Fruit fly (Drosophila melanogaster): ENCODE results near the gene CG6462.

Gene CG6462

DNA sequence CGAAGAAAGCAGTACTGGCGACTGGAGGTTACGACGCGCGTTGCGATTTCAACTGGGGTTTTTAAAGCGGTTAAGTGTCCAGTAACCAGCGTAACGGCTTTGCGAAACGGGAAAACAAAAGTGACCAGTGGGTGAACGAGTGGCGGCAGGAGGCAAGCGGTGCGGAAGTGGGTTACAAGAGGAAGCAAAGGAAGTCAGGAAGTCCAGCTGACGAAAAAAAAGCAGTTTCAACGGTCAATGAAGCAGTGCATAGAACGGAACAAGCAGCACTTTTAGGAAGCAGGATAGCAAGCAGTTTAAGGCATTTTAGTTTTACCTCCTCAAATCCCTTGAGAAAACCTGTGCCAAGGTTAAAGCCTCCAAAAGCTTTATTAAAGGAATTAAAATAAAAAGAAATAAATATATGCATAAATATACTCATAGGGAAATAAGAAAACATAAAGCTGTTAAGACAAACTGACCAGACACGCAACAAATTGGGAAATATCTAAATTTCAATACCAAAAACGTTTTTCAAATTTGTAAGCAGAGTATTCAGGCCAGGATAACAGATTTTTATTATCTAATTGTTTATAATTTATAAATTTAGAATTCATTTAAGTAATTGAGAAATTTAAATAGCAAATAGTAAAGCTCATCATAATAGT lies 22.3 kb downstream of the CG6462 start, which contains the start of gene CG6592 (continued):
- TF ChIP-seq CG1024 (GFP tag; IDR thresholded peaks at IDR 0.05) (peak; percentile 16; the same call in 1 of the 2 replicates), crp (GFP tag; optimal IDR thresholded peaks at IDR 0.05) (peak in 1 of 2 experiments; percentile 57), CG6272 (GFP tag; IDR thresholded peaks at IDR 0.05) (0 out of 2 replicates have a peak, but pooled peaks have one; percentile 6), CG10267 (tag; optimal IDR thresholded peaks at IDR 0.05) (no peak), CG2202 (tag; optimal IDR thresholded peaks at IDR 0.05) (peak; percentile 16), trem (tag; optimal IDR thresholded peaks at IDR 0.05) (peak; percentile 8), NFAT (GFP tag; IDR thresholded peaks at IDR 0.05) (0 out of 2 replicates have a peak, but pooled peaks have one; percentile 5), Hr39 (optimal IDR thresholded peaks at IDR 0.05) (no peak), CG17802 (tag; optimal IDR thresholded peaks at IDR 0.05) (peak; percentile 23), CG12391 (tag; optimal IDR thresholded peaks at IDR 0.05) (no peak), ro (GFP tag; IDR thresholded peaks at IDR 0.05) (no peak), CG8765 (GFP tag; IDR thresholded peaks at IDR 0.05) (peak; percentile 62; the same call in 1 of the 2 replicates), CG32767 (GFP tag; IDR thresholded peaks at IDR 0.05) (no peak), sc (optimal IDR thresholded peaks at IDR 0.05) (no peak), sc (GFP tag; optimal IDR thresholded peaks at IDR 0.05) (peak; percentile 39), nau (GFP tag; optimal IDR thresholded peaks at IDR 0.05) (no peak), bab2 (GFP tag; optimal IDR thresholded peaks at IDR 0.05) (no peak), yki (optimal IDR thresholded peaks at IDR 0.05) (no peak), NC2β (GFP tag; optimal IDR thresholded peaks at IDR 0.05) (peak; percentile 69), CG3407 (GFP tag; optimal IDR thresholded peaks at IDR 0.05) (peak; percentile 10), Chrac-16 (GFP tag; optimal IDR thresholded peaks at IDR 0.05) (peak; percentile 37), CG11723 (GFP tag; optimal IDR thresholded peaks at IDR 0.05) (peak; percentile 11), CG13424 (tag; optimal IDR thresholded peaks at IDR 0.05) (no peak), CG31365 (tag; optimal IDR thresholded peaks at IDR 0.05) (peak; percentile 97), CG12071 (GFP tag; optimal IDR thresholded peaks at IDR 0.05) (no peak), CG12155 (GFP tag; optimal IDR thresholded peaks at IDR 0.05) (no peak), zfh2 (GFP tag; optimal IDR thresholded peaks at IDR 0.05) (no peak), run (tag; optimal IDR thresholded peaks at IDR 0.05) (no peak), chn (GFP tag; optimal IDR thresholded peaks at IDR 0.05) (peak; percentile 33), CG17912 (GFP tag; optimal IDR thresholded peaks at IDR 0.05) (no peak), HmgZ (tag; optimal IDR thresholded peaks at IDR 0.05) (no peak), sr (GFP tag; IDR thresholded peaks at IDR 0.05) (no peak), CG30431 (GFP tag; optimal IDR thresholded peaks at IDR 0.05) (peak; percentile 87), org-1 (GFP tag; optimal IDR thresholded peaks at IDR 0.05) (peak; percentile 32), CG2116 (GFP tag; optimal IDR thresholded peaks at IDR 0.05) (peak; percentile 31), CG12659 (GFP tag; optimal IDR thresholded peaks at IDR 0.05) (no peak), so (GFP tag; IDR thresholded peaks at IDR 0.05) (0 out of 3 replicates have a peak, but pooled peaks have one; percentile 25), CG7271 (tag; optimal IDR thresholded peaks at IDR 0.05) (peak; percentile 93), CG17829 (tag; optimal IDR thresholded peaks at IDR 0.05) (peak; percentile 15), CG10366 (GFP tag; IDR thresholded peaks at IDR 0.05) (peak; percentile 36; the same call in 1 of the 2 replicates), Nf-YC (tag; optimal IDR thresholded peaks at IDR 0.05) (no peak), Kr (GFP tag; optimal IDR thresholded peaks at IDR 0.05) (peak; percentile 68), CG15696 (tag; optimal IDR thresholded peaks at IDR 0.05) (peak; percentile 57), unpg (GFP tag; optimal IDR thresholded peaks at IDR 0.05) (peak; percentile 18), CoRest (tag; optimal IDR thresholded peaks at IDR 0.05) (peak; percentile 58), bbx (GFP tag; IDR thresholded peaks at IDR 0.05; ENCODE audit: partially characterized antibody) (no peak), maf-S (GFP tag; optimal IDR thresholded peaks at IDR 0.05) (no peak), Deaf1 (tag; optimal IDR thresholded peaks at IDR 0.05) (no peak), ara (GFP tag; IDR thresholded peaks at IDR 0.05) (peak; percentile 47; the same call in 1 of the 2 replicates), lov (optimal IDR thresholded peaks at IDR 0.05) (no peak), lov (GFP tag; IDR thresholded peaks at IDR 0.05) (peak; percentile 73; the same call in 2 of the 3 replicates)
